Worm (Caenorhabditis elegans): Measurements from ENCODE around the gene nspc-20.
A peak's percentile ranks its signal among the peaks of the same experiment; 100 is the strongest.

nspc-20 gene

DNA sequence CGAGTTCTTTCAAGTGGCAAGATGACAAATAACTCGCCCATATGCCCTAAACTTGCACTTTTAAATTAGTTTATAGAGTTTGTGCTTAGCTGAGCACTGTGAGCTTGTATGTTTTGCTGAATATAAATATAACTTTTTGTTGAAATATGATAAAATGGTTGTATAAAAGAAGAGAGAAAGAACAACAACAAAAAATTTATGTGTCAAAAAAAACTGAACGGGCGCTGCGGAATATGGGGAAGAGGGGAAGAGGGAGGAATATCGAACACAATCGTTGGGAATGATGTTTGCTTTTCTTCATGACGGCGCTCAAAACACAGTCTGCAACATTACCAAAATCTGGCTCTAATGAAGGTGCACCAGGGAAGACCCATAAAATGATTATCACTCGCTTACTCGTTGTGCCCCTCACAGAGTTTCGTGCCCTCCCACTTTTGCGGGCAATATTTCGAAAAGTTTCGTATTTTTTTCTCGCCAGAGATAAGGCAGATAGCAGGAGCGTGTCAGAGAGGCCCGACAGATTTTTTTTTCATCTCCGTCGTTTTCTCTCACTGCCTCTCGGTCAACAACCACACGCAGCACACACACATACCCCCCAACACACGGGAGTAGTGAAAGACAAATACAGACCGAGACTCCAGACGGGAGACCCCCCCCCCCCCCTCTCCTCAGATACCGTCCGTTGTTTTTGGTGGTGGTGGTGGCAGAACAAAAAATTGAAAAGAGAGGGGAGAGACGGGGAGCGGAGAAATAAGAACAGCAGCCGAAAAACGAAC lies 24.2 kb downstream of the nspc-20 start:
- TF ChIP-seq M03D4.4 (tag; optimal IDR thresholded peaks at IDR 0.05) = peak; percentile 52
- TF ChIP-seq cnd-1 (tag; optimal IDR thresholded peaks at IDR 0.05) = peak; percentile 10
- no peak for TF ChIP-seq nhr-76 (tag; optimal IDR thresholded peaks at IDR 0.05)

DNA sequence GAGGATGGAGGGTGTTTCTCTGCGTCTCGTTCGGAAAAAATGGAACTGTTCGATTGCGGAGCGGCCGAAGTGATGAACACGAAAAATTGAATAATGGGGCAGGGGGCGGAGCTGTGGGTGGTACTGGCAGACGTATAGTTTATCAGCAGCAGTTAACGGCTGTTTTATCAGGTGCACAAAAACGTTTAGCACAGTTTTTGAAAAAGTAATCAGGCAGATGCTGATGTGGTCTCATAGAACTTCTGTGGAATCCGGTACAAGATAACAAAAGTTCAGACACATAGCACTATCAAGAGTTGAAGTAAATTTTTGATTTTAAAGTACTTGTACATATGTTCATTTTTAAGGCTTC lies 25.5 kb downstream of the nspc-20 start:
- TF ChIP-seq ces-1 (GFP tag; optimal IDR thresholded peaks at IDR 0.05) (no peak), lin-13 (tag; optimal IDR thresholded peaks at IDR 0.05) (no peak)

DNA sequence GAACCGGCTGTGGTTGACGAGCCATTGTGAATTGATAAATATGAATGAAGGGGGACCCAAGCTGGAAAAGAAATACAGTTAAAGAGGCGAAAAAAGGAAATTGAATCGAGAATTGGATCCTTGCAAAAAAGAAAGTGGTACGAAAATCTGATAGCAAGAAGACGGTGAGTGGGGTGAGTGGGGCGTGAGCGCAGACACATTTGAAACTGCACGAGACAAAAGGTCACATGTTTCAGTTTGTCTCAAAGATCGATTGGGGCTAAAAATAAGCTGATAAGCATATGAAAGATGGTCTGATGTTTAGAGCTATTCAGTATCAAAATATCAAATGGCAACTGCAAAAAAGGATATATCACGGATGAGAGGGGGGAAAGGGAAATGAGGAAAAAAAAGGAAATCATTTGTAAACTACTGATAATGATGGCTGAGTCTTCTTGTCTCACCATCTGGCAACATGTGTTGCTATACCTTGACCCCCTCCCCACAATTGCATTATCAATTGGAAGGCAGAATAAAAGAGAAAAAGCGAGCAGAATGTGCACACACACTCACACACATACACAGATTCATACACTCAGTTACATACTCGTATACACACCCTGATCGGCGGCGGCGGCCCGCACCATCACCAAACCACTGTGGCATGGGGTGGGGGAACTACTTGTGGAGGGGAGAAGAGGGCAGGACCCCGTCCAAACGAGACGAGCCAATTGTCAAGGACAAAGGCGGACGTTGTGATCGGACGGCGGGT lies 26.0 kb downstream of the nspc-20 start, which contains the start of gene M163.1:
M163.1 (minus strand) TSS at position 25 of the 751 bp plus-strand sequence.
- TF ChIP-seq ces-1 (GFP tag; optimal IDR thresholded peaks at IDR 0.05) (no peak), bed-3 (GFP tag; optimal IDR thresholded peaks at IDR 0.05) (no peak), mep-1 (tag; optimal IDR thresholded peaks at IDR 0.05) (no peak), elt-3 (tag; optimal IDR thresholded peaks at IDR 0.05) (no peak), flh-1 (GFP tag; optimal IDR thresholded peaks at IDR 0.05) (no peak), hlh-1 (tag; optimal IDR thresholded peaks at IDR 0.05) (peak; percentile 66), sptf-1 (tag; optimal IDR thresholded peaks at IDR 0.05) (peak; percentile 61), ztf-11 (tag; optimal IDR thresholded peaks at IDR 0.05) (no peak), drap-1 (GFP tag; optimal IDR thresholded peaks at IDR 0.05) (peak; percentile 35), zip-8 (tag; optimal IDR thresholded peaks at IDR 0.05) (no peak), pha-4 (tag; optimal IDR thresholded peaks at IDR 0.05) (no peak), blmp-1 (tag; optimal IDR thresholded peaks at IDR 0.05) (no peak), ham-2 (GFP tag; optimal IDR thresholded peaks at IDR 0.05) (peak; percentile 56), cnd-1 (tag; optimal IDR thresholded peaks at IDR 0.05) (peak; percentile 16), nhr-76 (tag; optimal IDR thresholded peaks at IDR 0.05) (no peak), ceh-43 (GFP tag; optimal IDR thresholded peaks at IDR 0.05) (no peak), snpc-4 (tag; optimal IDR thresholded peaks at IDR 0.05) (no peak), tbx-8 (GFP tag; optimal IDR thresholded peaks at IDR 0.05) (peak; percentile 41), ceh-83 (GFP tag; optimal IDR thresholded peaks at IDR 0.05) (peak; percentile 53), M03D4.4 (tag; optimal IDR thresholded peaks at IDR 0.05) (peak; percentile 59), mls-2 (tag; optimal IDR thresholded peaks at IDR 0.05) (peak; percentile 56), unc-120 (tag; optimal IDR thresholded peaks at IDR 0.05; ENCODE audit: poor library complexity, severe bottlenecking) (peak; percentile 61), lin-32 (GFP tag; optimal IDR thresholded peaks at IDR 0.05) (peak; percentile 78), nhr-2 (tag; optimal IDR thresholded peaks at IDR 0.05) (peak; percentile 76), mab-5 (tag; optimal IDR thresholded peaks at IDR 0.05) (no peak), ceh-39 (tag; optimal IDR thresholded peaks at IDR 0.05) (no peak), unc-62 (GFP tag; optimal IDR thresholded peaks at IDR 0.05) (peak; percentile 15)

DNA sequence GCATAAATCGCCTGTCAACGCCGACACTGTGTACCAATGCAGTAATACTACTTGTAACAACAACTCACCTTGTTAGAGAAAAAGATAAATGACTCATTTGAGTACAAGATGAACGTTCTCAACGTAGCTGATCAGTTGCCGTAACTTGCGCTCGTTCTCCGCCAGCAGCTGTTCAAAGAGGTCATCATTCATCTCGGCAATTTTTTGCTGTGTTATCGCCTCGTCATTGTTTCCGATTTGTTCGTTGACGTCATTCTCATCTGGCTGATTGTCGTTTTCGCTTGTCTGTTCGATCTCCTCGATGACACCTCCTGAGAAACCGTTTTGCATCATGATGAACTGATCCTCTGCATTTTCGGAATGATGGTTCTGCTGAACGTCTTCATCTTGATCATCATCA lies 26.7 kb downstream of the nspc-20 start:
- TF ChIP-seq lin-13 (tag; optimal IDR thresholded peaks at IDR 0.05) = peak; percentile 17
- TF ChIP-seq hlh-1 (tag; optimal IDR thresholded peaks at IDR 0.05) = peak; percentile 96
- TF ChIP-seq lin-32 (GFP tag; optimal IDR thresholded peaks at IDR 0.05) = no peak
- no peak for TF ChIP-seq cnd-1 (tag; optimal IDR thresholded peaks at IDR 0.05)
- peak; percentile 46 for TF ChIP-seq nhr-2 (tag; optimal IDR thresholded peaks at IDR 0.05)
- TF ChIP-seq ces-1 (GFP tag; optimal IDR thresholded peaks at IDR 0.05) = no peak
- peak; percentile 90 for TF ChIP-seq unc-62 (GFP tag; optimal IDR thresholded peaks at IDR 0.05)

DNA sequence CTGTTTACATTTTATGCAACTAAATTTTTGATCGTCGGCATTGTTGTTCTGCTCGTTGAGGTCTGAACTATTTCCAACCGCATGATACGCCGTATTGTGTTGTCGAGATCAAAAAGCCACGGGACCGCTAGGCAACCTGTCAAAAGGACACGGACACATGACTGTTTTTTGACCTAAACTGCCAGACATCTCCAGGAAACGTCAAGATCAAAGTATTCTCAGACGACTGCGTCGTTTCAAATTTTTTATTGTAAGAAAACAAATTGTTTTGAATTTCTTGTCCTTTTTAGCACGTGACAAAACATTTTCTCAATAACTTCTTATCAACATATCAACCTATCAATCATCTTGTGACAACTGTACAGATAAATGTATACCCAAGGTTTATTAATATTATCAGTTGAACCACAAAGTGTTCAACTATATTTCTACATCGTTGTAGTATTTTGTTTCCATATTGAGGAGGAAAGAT lies 27.9 kb downstream of the nspc-20 start:
- no peak for TF ChIP-seq hlh-1 (tag; optimal IDR thresholded peaks at IDR 0.05)
- no peak for TF ChIP-seq nhr-237 (tag; optimal IDR thresholded peaks at IDR 0.05)
- peak; percentile 48 for TF ChIP-seq unc-62 (GFP tag; optimal IDR thresholded peaks at IDR 0.05)
- no peak for TF ChIP-seq ceh-83 (GFP tag; optimal IDR thresholded peaks at IDR 0.05)
